Fruit fly (Drosophila melanogaster) whole organism, pupa: ENCODE results near the gene CG13075.

Experiments used
- CG12605 ChIP-seq: fragments of 200-800 bp; sonication (Bioruptor generic); IDR thresholded peaks from 2 replicates; pipeline ENCODE4 v1.3.6; 2022; ENCODE audit warnings: missing biosample characterization, missing genetic modification characterization
- CG14655 ChIP-seq: fragments of 200-800 bp; sonication (Bioruptor generic); optimal IDR thresholded peaks from 3 replicates; lab custom pipeline; 2017; ENCODE audit warnings: mild to moderate bottlenecking, missing biosample characterization, missing genetic modification reagents, missing genetic modification characterization
- CG4496 ChIP-seq: fragments of 200-800 bp; sonication (Bioruptor generic); IDR thresholded peaks from 3 replicates; pipeline ENCODE4 v1.3.6; 2022; ENCODE audit warnings: missing biosample characterization, missing genetic modification characterization
- CG8301 ChIP-seq: fragments of 200-800 bp; sonication (Bioruptor generic); optimal IDR thresholded peaks from 2 replicates; lab custom pipeline; 2018; ENCODE audit warnings: missing biosample characterization, mild to moderate bottlenecking, missing genetic modification characterization
- CG9948 ChIP-seq: fragments of 200-800 bp; sonication (Bioruptor generic); optimal IDR thresholded peaks from 2 replicates; lab custom pipeline; 2018; ENCODE audit warnings: missing biosample characterization, mild to moderate bottlenecking, missing genetic modification characterization, moderate library complexity
- D1 ChIP-seq: fragments of 200-800 bp; sonication (Bioruptor generic); optimal IDR thresholded peaks from 2 replicates; lab custom pipeline; 2018; ENCODE audit warnings: missing biosample characterization, mild to moderate bottlenecking, missing genetic modification characterization, moderate library complexity
- EcR ChIP-seq: fragments of 200-800 bp; sonication (Bioruptor generic); optimal IDR thresholded peaks from 3 replicates; lab custom pipeline; 2019; ENCODE audit warnings: missing biosample characterization, missing genetic modification characterization, mild to moderate bottlenecking, moderate library complexity, missing genetic modification reagents
- Pif1A ChIP-seq: fragments of 200-800 bp; sonication (Bioruptor generic); optimal IDR thresholded peaks from 3 replicates; lab custom pipeline; 2016; ENCODE audit warnings: missing biosample characterization, missing genetic modification characterization
- fd96Ca ChIP-seq: fragments of 200-800 bp; sonication (Bioruptor generic); IDR thresholded peaks from 3 replicates; pipeline ENCODE4 v1.3.6; 2022; ENCODE audit warnings: missing biosample characterization, missing genetic modification characterization
- rn ChIP-seq: fragments of 200-800 bp; sonication (Bioruptor generic); IDR thresholded peaks from 2 replicates; pipeline ENCODE4 v1.3.6; 2022; ENCODE audit warnings: missing biosample characterization, missing genetic modification characterization

DNA sequence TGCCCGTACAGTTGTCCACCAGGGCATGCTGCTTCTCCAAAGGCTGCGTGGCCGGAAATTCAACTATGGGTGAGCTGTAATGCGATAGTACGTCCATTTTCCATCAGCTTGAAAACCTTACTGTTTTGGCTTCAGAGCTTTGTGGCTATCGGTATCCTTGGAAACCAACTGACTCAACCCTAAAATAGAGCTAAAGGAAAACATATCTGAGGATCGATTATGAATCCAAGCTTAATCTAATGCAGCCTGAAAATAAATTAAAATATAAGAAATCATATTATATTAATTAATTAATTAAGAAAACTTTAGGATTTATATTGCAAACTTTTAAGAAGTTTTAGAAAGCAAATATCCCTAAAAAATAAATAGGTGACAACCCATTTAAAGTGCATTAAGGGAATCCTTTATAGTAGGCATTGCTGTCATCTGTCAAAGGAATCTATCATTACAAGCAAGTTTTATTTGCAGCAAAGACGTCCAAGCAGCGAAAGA lies 13.6 kb downstream of the CG13075 start, which contains the start of the genes CG13074 and ATPsynbetaL:
- TF ChIP-seq D1: no peak
- TF ChIP-seq CG9948 (tag; lab: Kevin White, UChicago): no peak
- no peak for TF ChIP-seq fd96Ca (GFP tag; lab: Robert Waterston, UW)
- no peak for TF ChIP-seq CG12605 (GFP tag; lab: Robert Waterston, UW)
- no peak for TF ChIP-seq EcR (GFP tag; lab: Kevin White, UChicago)
- no peak for TF ChIP-seq CG14655
- no peak for TF ChIP-seq rn
- no peak for TF ChIP-seq Pif1A (GFP tag; lab: Kevin White, UChicago)
- no peak for TF ChIP-seq CG8301 (tag; lab: Kevin White, UChicago)
- no peak for TF ChIP-seq CG4496 (GFP tag; lab: Robert Waterston, UW)
